Worm (Caenorhabditis elegans): ENCODE results near the gene mrpl-22.

mrpl-22 gene

ce11 chrIII:10608161-10608560 is 7.1 kb upstream of the mrpl-22 start:
- TF ChIP-seq ets-5 (GFP tag; IDR thresholded peaks at IDR 0.05) = no peak
- TF ChIP-seq nhr-47 (tag; optimal IDR thresholded peaks at IDR 0.05) = peak; percentile 36
- TF ChIP-seq nhr-71 (tag; optimal IDR thresholded peaks at IDR 0.05) = peak; percentile 41
- TF ChIP-seq unc-86 (tag; optimal IDR thresholded peaks at IDR 0.05) = peak; percentile 51
- peak; percentile 69 for TF ChIP-seq dsc-1 (tag; optimal IDR thresholded peaks at IDR 0.05)
- no peak for TF ChIP-seq irx-1 (tag; optimal IDR thresholded peaks at IDR 0.05)
- TF ChIP-seq fkh-8 (tag; optimal IDR thresholded peaks at IDR 0.05) = peak; percentile 54
- peak; percentile 13 for TF ChIP-seq egl-13 (tag; optimal IDR thresholded peaks at IDR 0.05)
- TF ChIP-seq unc-30 (tag; optimal IDR thresholded peaks at IDR 0.05) = no peak
- no peak for TF ChIP-seq unc-62 (GFP tag; optimal IDR thresholded peaks at IDR 0.05)
- no peak for TF ChIP-seq efl-1 (optimal IDR thresholded peaks at IDR 0.05)
- TF ChIP-seq efl-1 (GFP tag; optimal IDR thresholded peaks at IDR 0.05 in 1 of 2) = peak in 1 of 2 experiments; percentile 86

ce11 chrIII:10612333-10612732 is 2.9 kb upstream of the mrpl-22 start, which contains the start of gene Y39A1A.24:
Y39A1A.24 (plus strand) TSS chrIII:10612633.
- TF ChIP-seq zag-1 (tag; optimal IDR thresholded peaks at IDR 0.05) = no peak
- no peak for TF ChIP-seq efl-3 (GFP tag; optimal IDR thresholded peaks at IDR 0.05)
- no peak for TF ChIP-seq nhr-11 (tag; optimal IDR thresholded peaks at IDR 0.05)
- no peak for TF ChIP-seq fos-1 (tag; optimal IDR thresholded peaks at IDR 0.05)
- TF ChIP-seq nhr-28 (tag; optimal IDR thresholded peaks at IDR 0.05) = no peak
- TF ChIP-seq jun-1 (tag; optimal IDR thresholded peaks at IDR 0.05) = no peak
- no peak for TF ChIP-seq unc-130 (tag; optimal IDR thresholded peaks at IDR 0.05)
- TF ChIP-seq mab-9 (GFP tag; IDR thresholded peaks at IDR 0.05) = no peak
- no peak for TF ChIP-seq nhr-84 (tag; optimal IDR thresholded peaks at IDR 0.05)
- TF ChIP-seq nhr-90 (tag; optimal IDR thresholded peaks at IDR 0.05; ENCODE audit: poor library complexity) = no peak
- TF ChIP-seq fkh-8 (tag; optimal IDR thresholded peaks at IDR 0.05) = no peak
- no peak for TF ChIP-seq pax-3 (tag; optimal IDR thresholded peaks at IDR 0.05)
- no peak for TF ChIP-seq ceh-82 (tag; optimal IDR thresholded peaks at IDR 0.05)
- TF ChIP-seq tlp-1 (tag; optimal IDR thresholded peaks at IDR 0.05) = no peak
- no peak for TF ChIP-seq xbp-1 (tag; optimal IDR thresholded peaks at IDR 0.05)
- no peak for TF ChIP-seq nhr-76 (tag; optimal IDR thresholded peaks at IDR 0.05)
- TF ChIP-seq irx-1 (tag; optimal IDR thresholded peaks at IDR 0.05) = no peak
- no peak for TF ChIP-seq elt-3 (tag; optimal IDR thresholded peaks at IDR 0.05)
- TF ChIP-seq nhr-237 (tag; optimal IDR thresholded peaks at IDR 0.05) = no peak
- no peak for TF ChIP-seq unc-86 (tag; optimal IDR thresholded peaks at IDR 0.05)

DNA sequence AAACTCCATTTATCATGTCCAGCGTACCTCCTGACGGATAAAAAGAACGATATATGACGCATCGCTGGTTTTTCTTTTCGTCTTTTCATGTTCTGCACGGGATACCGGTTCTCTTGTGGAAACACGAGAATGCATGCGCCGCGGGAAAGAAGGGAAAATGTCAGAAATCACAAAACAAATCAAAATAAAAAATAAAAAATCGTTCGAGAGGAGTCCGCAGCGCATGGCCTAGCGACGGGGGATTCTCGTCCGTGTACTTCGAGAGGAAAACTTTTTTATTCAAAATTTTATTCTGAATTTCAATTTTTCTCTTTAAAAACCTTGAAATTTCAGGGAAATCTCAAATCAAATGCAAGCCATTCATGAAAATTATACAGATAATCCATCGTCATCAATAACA is 5.9 kb downstream of the mrpl-22 start, which contains the start of the genes lron-10 and hpr-9:
TSS of gene lron-10 (minus strand) at position 162 of the 400 bp plus-strand sequence.
TSS of gene hpr-9 (plus strand) at position 344 of the 400 bp plus-strand sequence.
- TF ChIP-seq elt-2 (tag; optimal IDR thresholded peaks at IDR 0.05) = peak; percentile 70
- TF ChIP-seq aha-1 (tag; optimal IDR thresholded peaks at IDR 0.05) = no peak
- no peak for TF ChIP-seq tlp-1 (tag; optimal IDR thresholded peaks at IDR 0.05)
- peak in 2 of 6 experiments; percentile 73 to 85 for TF ChIP-seq elt-3 (tag; optimal IDR thresholded peaks at IDR 0.05)
- peak; percentile 91 for TF ChIP-seq blmp-1 (tag; optimal IDR thresholded peaks at IDR 0.05)
- TF ChIP-seq irx-1 (tag; optimal IDR thresholded peaks at IDR 0.05) = peak; percentile 97
- TF ChIP-seq C16A3.4 (tag; optimal IDR thresholded peaks at IDR 0.05) = peak; percentile 70
- TF ChIP-seq nhr-237 (tag; optimal IDR thresholded peaks at IDR 0.05) = peak; percentile 38
- peak; percentile 97 for TF ChIP-seq lir-3 (tag; optimal IDR thresholded peaks at IDR 0.05; ENCODE audit: poor library complexity)
- peak; percentile 83 to 86 for TF ChIP-seq lsy-2 (tag; optimal IDR thresholded peaks at IDR 0.05)
- TF ChIP-seq nhr-19 (GFP tag; conservative IDR thresholded peaks at IDR 0.05) = peak; percentile 87
- TF ChIP-seq nhr-11 (tag; optimal IDR thresholded peaks at IDR 0.05) = no peak
- TF ChIP-seq lin-14 (GFP tag; optimal IDR thresholded peaks at IDR 0.05) = peak; percentile 87
- no peak for TF ChIP-seq nhr-28 (tag; optimal IDR thresholded peaks at IDR 0.05)
- peak; percentile 50 for TF ChIP-seq zip-4 (GFP tag; optimal IDR thresholded peaks at IDR 0.05)
- TF ChIP-seq pag-3 (tag; optimal IDR thresholded peaks at IDR 0.05; ENCODE audit: borderline replicate concordance, insufficient read depth) = no peak
- TF ChIP-seq nhr-47 (tag; optimal IDR thresholded peaks at IDR 0.05) = peak; percentile 94
- TF ChIP-seq ces-1 (GFP tag; optimal IDR thresholded peaks at IDR 0.05) = no peak
- peak; percentile 58 for TF ChIP-seq lin-39 (tag; optimal IDR thresholded peaks at IDR 0.05)
- TF ChIP-seq nhr-77 (tag; optimal IDR thresholded peaks at IDR 0.05) = peak; percentile 46
- TF ChIP-seq ceh-90 (tag; optimal IDR thresholded peaks at IDR 0.05) = peak; percentile 93
- peak; percentile 84 for TF ChIP-seq xbp-1 (tag; optimal IDR thresholded peaks at IDR 0.05)
- peak; percentile 56; the same call in 1 of the 2 replicates for TF ChIP-seq isw-1 (GFP tag; IDR thresholded peaks at IDR 0.05)
- TF ChIP-seq efl-1 (optimal IDR thresholded peaks at IDR 0.05) = peak; percentile 74 to 84
- peak; percentile 85 to 98 for TF ChIP-seq efl-1 (GFP tag; optimal IDR thresholded peaks at IDR 0.05 in 1 of 2)
- TF ChIP-seq pqm-1 (tag; optimal IDR thresholded peaks at IDR 0.05) = no peak
- TF ChIP-seq dpl-1 (GFP tag; optimal IDR thresholded peaks at IDR 0.05) = peak; percentile 76 to 85 (median 82)
- peak; percentile 93 for TF ChIP-seq pax-3 (tag; optimal IDR thresholded peaks at IDR 0.05)
- peak; percentile 32 for TF ChIP-seq snpc-4 (tag; optimal IDR thresholded peaks at IDR 0.05)
- TF ChIP-seq mdl-1 (tag; optimal IDR thresholded peaks at IDR 0.05) = peak in 1 of 2 experiments; percentile 77

All from whole organism, L1 larva.